Worm (Caenorhabditis elegans): ENCODE data around the gene fbxa-128.

The fbxa-128 gene

ce11 chrIII:11088187-11088586 lies 50.7 kb downstream of the fbxa-128 start, which contains the start of gene W09D6.5:
W09D6.5 (plus strand) TSS chrIII:11088487.
- TF ChIP-seq flh-1 (GFP tag; optimal IDR thresholded peaks at IDR 0.05) (no peak), lsy-2 (tag; optimal IDR thresholded peaks at IDR 0.05) (no peak), drap-1 (GFP tag; optimal IDR thresholded peaks at IDR 0.05) (no peak), ceh-83 (GFP tag; optimal IDR thresholded peaks at IDR 0.05) (no peak), zip-8 (tag; optimal IDR thresholded peaks at IDR 0.05) (no peak)

- TF ChIP-seq ceh-43 (GFP tag; optimal IDR thresholded peaks at IDR 0.05) (no peak), elt-1 (tag; optimal IDR thresholded peaks at IDR 0.05; ENCODE audit: borderline replicate concordance, insufficient read depth) (peak; percentile 56)
Measured at ce11 chrIII:11087442-11087841, 51.5 kb downstream of the fbxa-128 start.

Data from whole organism, mixed stage, embryonic.